Worm (Caenorhabditis elegans) whole organism, L2 larva: Measurements from ENCODE around the gene pgm-1.
A peak's percentile ranks its signal among the peaks of the same experiment; 100 is the strongest.

ENCODE experiments used
- C34F6.9 ChIP-seq: fragments of 150-350 bp; optimal IDR thresholded peaks from 2 replicates; lab custom pipeline; 2014; ENCODE audit warnings: missing biosample characterization, missing genetic modification characterization
- F13H6.1 ChIP-seq: sonication (generic microtip); optimal IDR thresholded peaks from 2 replicates; lab custom pipeline; 2016; ENCODE audit warnings: missing genetic modification characterization, missing compliant biosample characterization
- R02D3.7 ChIP-seq: fragments of 150-350 bp; optimal IDR thresholded peaks from 2 replicates; lab custom pipeline; 2014; ENCODE audit warnings: missing biosample characterization, missing genetic modification characterization
- Y55F3AM.14 ChIP-seq: fragments of 200-800 bp; sonication (Bioruptor generic); optimal IDR thresholded peaks from 2 replicates; lab custom pipeline; 2018; ENCODE audit warnings: mild to moderate bottlenecking, missing genetic modification characterization, missing compliant biosample characterization
- ZK546.5 ChIP-seq: sonication (generic microtip); optimal IDR thresholded peaks from 2 replicates; lab custom pipeline; 2017; ENCODE audit warnings: missing biosample characterization, missing genetic modification characterization
- alr-1 ChIP-seq: fragments of 150-350 bp; optimal IDR thresholded peaks from 2 replicates; lab custom pipeline; 2014; ENCODE audit warnings: missing biosample characterization, missing genetic modification characterization
- aly-2 ChIP-seq: fragments of 150-350 bp; optimal IDR thresholded peaks from 2 replicates; lab custom pipeline; 2014; ENCODE audit warnings: missing biosample characterization, missing genetic modification characterization
- ama-1 ChIP-seq: fragments of 150-350 bp; optimal IDR thresholded peaks from 2 replicates; lab custom pipeline; 2018; ENCODE audit warnings: inconsistent platforms
- blmp-1 ChIP-seq: sonication (generic microtip); optimal IDR thresholded peaks from 2 replicates; lab custom pipeline; 2017; ENCODE audit warnings: missing genetic modification characterization, mild to moderate bottlenecking, missing compliant biosample characterization, antibody characterized with exemption, moderate library complexity; ENCODE audit not compliant: insufficient read depth
- ceh-16 ChIP-seq: fragments of 150-350 bp; optimal IDR thresholded peaks from 2 replicates; lab custom pipeline; 2014; ENCODE audit warnings: missing biosample characterization, missing genetic modification characterization
- ceh-82 ChIP-seq: fragments of 150-350 bp; optimal IDR thresholded peaks from 2 replicates; lab custom pipeline; 2014; ENCODE audit warnings: missing biosample characterization, missing genetic modification characterization
- crh-2 ChIP-seq: sonication (generic microtip); optimal IDR thresholded peaks from 2 replicates; lab custom pipeline; 2017; ENCODE audit warnings: missing biosample characterization, missing genetic modification characterization
- dmd-4 ChIP-seq: sonication (generic microtip); optimal IDR thresholded peaks from 2 replicates; lab custom pipeline; 2017; ENCODE audit warnings: missing biosample characterization, missing genetic modification characterization
- egl-27 ChIP-seq: sonication (generic microtip); optimal IDR thresholded peaks from 3 replicates; lab custom pipeline; 2017; ENCODE audit warnings: missing biosample characterization, missing genetic modification reagents, missing genetic modification characterization
- elt-1 ChIP-seq: fragments of 150-350 bp; optimal IDR thresholded peaks from 2 replicates; lab custom pipeline; 2014; ENCODE audit warnings: missing biosample characterization, missing genetic modification characterization
- elt-3 ChIP-seq: sonication (generic microtip); optimal IDR thresholded peaks from 2 replicates; lab custom pipeline; 2017; ENCODE audit warnings: missing biosample characterization, missing genetic modification characterization
- fos-1 ChIP-seq: fragments of 150-350 bp; optimal IDR thresholded peaks from 2 replicates; lab custom pipeline; 2014; ENCODE audit warnings: missing biosample characterization, missing genetic modification characterization
- gmeb-1 ChIP-seq: fragments of 150-350 bp; optimal IDR thresholded peaks from 2 replicates; lab custom pipeline; 2014; ENCODE audit warnings: missing biosample characterization, missing genetic modification characterization
- lin-11 ChIP-seq: fragments of 150-350 bp; sonication (generic microtip); optimal IDR thresholded peaks from 2 replicates; lab custom pipeline; 2014; ENCODE audit warnings: missing biosample characterization, missing genetic modification characterization, inconsistent platforms, mixed read lengths
- lin-13 ChIP-seq: fragments of 150-350 bp; optimal IDR thresholded peaks from 2 replicates; lab custom pipeline; 2014; ENCODE audit warnings: missing biosample characterization, missing genetic modification reagents, missing genetic modification characterization
- lin-39 ChIP-seq: fragments of 150-350 bp; optimal IDR thresholded peaks from 2 replicates; lab custom pipeline; 2014; ENCODE audit warnings: missing biosample characterization, missing genetic modification reagents, missing genetic modification characterization
- lsy-2 ChIP-seq, 2 experiments: fragments of 150-350 bp in 1 of 2; sonication (generic microtip) in 1 of 2; optimal IDR thresholded peaks; 2 replicates each; lab custom pipeline; 2014 to 2017; ENCODE audit warnings: missing biosample characterization in 2 of 2, missing genetic modification characterization in 2 of 2
- mab-5 ChIP-seq: fragments of 150-350 bp; optimal IDR thresholded peaks from 2 replicates; lab custom pipeline; 2014; ENCODE audit warnings: missing biosample characterization, missing genetic modification characterization
- mbf-1 ChIP-seq: sonication (generic microtip); optimal IDR thresholded peaks from 2 replicates; lab custom pipeline; 2017; ENCODE audit warnings: missing biosample characterization, missing genetic modification characterization
- mdl-1 ChIP-seq, 2 experiments: fragments of 150-350 bp in 1 of 2; sonication (generic microtip) in 1 of 2; optimal IDR thresholded peaks; 2 replicates each; lab custom pipeline; 2017; ENCODE audit warnings: missing biosample characterization in 2 of 2, missing genetic modification characterization in 2 of 2
- nhr-10 ChIP-seq: sonication (generic microtip); optimal IDR thresholded peaks from 2 replicates; lab custom pipeline; 2017; ENCODE audit warnings: missing biosample characterization, missing genetic modification characterization
- nhr-11 ChIP-seq: fragments of 150-350 bp; optimal IDR thresholded peaks from 2 replicates; lab custom pipeline; 2014; ENCODE audit warnings: missing biosample characterization, missing genetic modification characterization
- nhr-12 ChIP-seq: fragments of 150-350 bp; optimal IDR thresholded peaks from 2 replicates; lab custom pipeline; 2014; ENCODE audit warnings: missing biosample characterization, missing genetic modification characterization
- nhr-129 ChIP-seq: fragments of 150-350 bp; optimal IDR thresholded peaks from 2 replicates; lab custom pipeline; 2014; ENCODE audit warnings: missing biosample characterization, missing genetic modification characterization
- nhr-21 ChIP-seq: fragments of 150-350 bp; optimal IDR thresholded peaks from 2 replicates; lab custom pipeline; 2014; ENCODE audit warnings: missing biosample characterization, missing genetic modification characterization
- nhr-23 ChIP-seq: fragments of 150-350 bp; optimal IDR thresholded peaks from 2 replicates; lab custom pipeline; 2014; ENCODE audit warnings: missing biosample characterization, missing genetic modification reagents, missing genetic modification characterization
- nhr-237 ChIP-seq: fragments of 150-350 bp; optimal IDR thresholded peaks from 2 replicates; lab custom pipeline; 2014; ENCODE audit warnings: missing biosample characterization, missing genetic modification characterization
- nhr-25 ChIP-seq: fragments of 150-350 bp; sonication (generic microtip); optimal IDR thresholded peaks from 3 replicates; lab custom pipeline; 2014; ENCODE audit warnings: missing biosample characterization, missing genetic modification characterization
- nhr-6 ChIP-seq: fragments of 150-350 bp; optimal IDR thresholded peaks from 2 replicates; lab custom pipeline; 2014; ENCODE audit warnings: missing biosample characterization, missing genetic modification characterization
- nhr-77 ChIP-seq: fragments of 150-350 bp; optimal IDR thresholded peaks from 2 replicates; lab custom pipeline; 2014; ENCODE audit warnings: missing biosample characterization, missing genetic modification characterization
- peb-1 ChIP-seq: fragments of 150-350 bp; optimal IDR thresholded peaks from 2 replicates; lab custom pipeline; 2014; ENCODE audit warnings: missing biosample characterization, missing genetic modification characterization
- sem-4 ChIP-seq: fragments of 150-350 bp; optimal IDR thresholded peaks from 2 replicates; lab custom pipeline; 2014; ENCODE audit warnings: missing biosample characterization, missing genetic modification reagents, missing genetic modification characterization
- skn-1 ChIP-seq: sonication (generic microtip); optimal IDR thresholded peaks from 2 replicates; lab custom pipeline; 2017; ENCODE audit warnings: missing biosample characterization, missing genetic modification characterization
- sma-3 ChIP-seq: sonication (generic microtip); optimal IDR thresholded peaks from 2 replicates; lab custom pipeline; 2016; ENCODE audit warnings: missing genetic modification reagents, missing genetic modification characterization, missing compliant biosample characterization
- sma-9 ChIP-seq, 2 experiments: fragments of 150-350 bp in 1 of 2; sonication (generic microtip) in 1 of 2; optimal IDR thresholded peaks; 2 replicates each; lab custom pipeline; 2014 to 2016; ENCODE audit warnings: missing genetic modification characterization in 2 of 2, mild to moderate bottlenecking in 1 of 2, missing biosample characterization in 1 of 2, missing compliant biosample characterization in 1 of 2, missing genetic modification reagents in 1 of 2, moderate library complexity in 1 of 2
- snpc-4 ChIP-seq: fragments of 150-350 bp; optimal IDR thresholded peaks from 2 replicates; lab custom pipeline; 2014; ENCODE audit warnings: missing biosample characterization, missing genetic modification characterization
- unc-39 ChIP-seq: fragments of 150-350 bp; optimal IDR thresholded peaks from 2 replicates; lab custom pipeline; 2014; ENCODE audit warnings: missing biosample characterization, missing genetic modification characterization
- unc-55 ChIP-seq: fragments of 150-350 bp; sonication (generic microtip); optimal IDR thresholded peaks from 3 replicates; lab custom pipeline; 2014; ENCODE audit warnings: missing biosample characterization, missing genetic modification reagents, missing genetic modification characterization
- unc-62 ChIP-seq: fragments of 150-350 bp; optimal IDR thresholded peaks from 2 replicates; lab custom pipeline; 2014; ENCODE audit warnings: missing biosample characterization, missing genetic modification reagents, missing genetic modification characterization
- zag-1 ChIP-seq: fragments of 150-350 bp; optimal IDR thresholded peaks from 2 replicates; lab custom pipeline; 2014; ENCODE audit warnings: missing biosample characterization, missing genetic modification characterization
- ztf-1 ChIP-seq: fragments of 200-800 bp; sonication (Bioruptor generic); conservative IDR thresholded peaks from 2 replicates; pipeline ENCODE4 v1.3.6; 2022; ENCODE audit warnings: missing genetic modification characterization, missing compliant biosample characterization
- ztf-11 ChIP-seq: sonication (generic microtip); optimal IDR thresholded peaks from 2 replicates; lab custom pipeline; 2017; ENCODE audit warnings: missing biosample characterization, missing genetic modification characterization
- ztf-4 ChIP-seq: fragments of 150-350 bp; optimal IDR thresholded peaks from 2 replicates; lab custom pipeline; 2014; ENCODE audit warnings: missing biosample characterization, missing genetic modification characterization

Gene pgm-1

ce11 chrII:4856113-4856512, 33.1 kb upstream of the pgm-1 start:
- TF ChIP-seq elt-3, result no peak
- TF ChIP-seq ZK546.5, result no peak
- no peak for TF ChIP-seq ceh-16 (tag; lab: Kevin White, UChicago)
- TF ChIP-seq dmd-4, result no peak
- TF ChIP-seq ztf-4 (tag; lab: Kevin White, UChicago), result no peak
- peak; percentile 54 for TF ChIP-seq C34F6.9 (tag; lab: Kevin White, UChicago)
- no peak for TF ChIP-seq unc-39 (tag; lab: Kevin White, UChicago)
- no peak for TF ChIP-seq zag-1
- TF ChIP-seq gmeb-1 (tag; lab: Kevin White, UChicago), result peak; percentile 11
- TF ChIP-seq unc-55, result peak; percentile 6
- TF ChIP-seq elt-1 (tag; lab: Kevin White, UChicago), result no peak
- TF ChIP-seq nhr-12 (tag; lab: Kevin White, UChicago), result no peak
- no peak for TF ChIP-seq fos-1 (tag; lab: Kevin White, UChicago)
- TF ChIP-seq ztf-11 (tag; lab: Kevin White, UChicago), result no peak
- TF ChIP-seq lsy-2 (tag; optimal IDR thresholded peaks at IDR 0.05; lab: Kevin White, UChicago), result peak in 1 of 2 experiments; percentile 52
- no peak for TF ChIP-seq sem-4 (tag; lab: Kevin White, UChicago)
- peak; percentile 73 for TF ChIP-seq nhr-25
- no peak for TF ChIP-seq nhr-77 (tag; lab: Kevin White, UChicago)
- no peak for TF ChIP-seq nhr-23
- TF ChIP-seq egl-27 (tag; lab: Kevin White, UChicago), result no peak
- no peak for TF ChIP-seq nhr-11 (tag; lab: Kevin White, UChicago)
- peak; percentile 58 for TF ChIP-seq nhr-21 (tag; lab: Kevin White, UChicago)
- no peak for TF ChIP-seq nhr-10 (tag; lab: Kevin White, UChicago)
- TF ChIP-seq nhr-237, result no peak
- no peak for TF ChIP-seq unc-62 (GFP tag; lab: Kevin White, UChicago)
- TF ChIP-seq ztf-1 (GFP tag; lab: Robert Waterston, UW), result no peak
- TF ChIP-seq aly-2, result no peak
- no peak for TF ChIP-seq lin-13
- no peak for TF ChIP-seq mdl-1 (tag; optimal IDR thresholded peaks at IDR 0.05; lab: Kevin White, UChicago)
- TF ChIP-seq ceh-82 (tag; lab: Kevin White, UChicago), result no peak
- TF ChIP-seq mbf-1 (tag; lab: Kevin White, UChicago), result no peak
- peak; percentile 32 for TF ChIP-seq sma-9 (GFP tag; optimal IDR thresholded peaks at IDR 0.05; lab: Kevin White, UChicago)
- TF ChIP-seq sma-9 (tag; optimal IDR thresholded peaks at IDR 0.05; lab: Kevin White, UChicago), result no peak
- no peak for TF ChIP-seq lin-39 (tag; lab: Kevin White, UChicago)
- no peak for TF ChIP-seq sma-3
- TF ChIP-seq blmp-1, result no peak
- no peak for TF ChIP-seq Y55F3AM.14 (GFP tag; lab: Kevin White, UChicago)
- no peak for TF ChIP-seq nhr-6 (tag; lab: Kevin White, UChicago)
- no peak for TF ChIP-seq F13H6.1 (tag; lab: Kevin White, UChicago)
- TF ChIP-seq mab-5 (tag; lab: Kevin White, UChicago), result no peak
- no peak for TF ChIP-seq alr-1 (tag; lab: Kevin White, UChicago)
- TF ChIP-seq R02D3.7 (tag; lab: Kevin White, UChicago), result no peak
- no peak for TF ChIP-seq lin-11 (tag; lab: Kevin White, UChicago)
- no peak for TF ChIP-seq snpc-4
- TF ChIP-seq ama-1, result no peak
- peak; percentile 13 for TF ChIP-seq nhr-129
- TF ChIP-seq skn-1 (tag; lab: Kevin White, UChicago), result peak; percentile 1
- TF ChIP-seq crh-2 (tag; lab: Kevin White, UChicago), result peak; percentile 4
- TF ChIP-seq peb-1 (tag; lab: Kevin White, UChicago), result no peak
